Worm (Caenorhabditis elegans) whole organism, mixed stage, embryonic: ENCODE data around the gene rnf-5.

ENCODE experiments used
- bed-3 ChIP-seq: fragments of 200-800 bp; sonication (Bioruptor generic); optimal IDR thresholded peaks from 3 replicates; lab custom pipeline; 2018; ENCODE audit warnings: mild to moderate bottlenecking, missing genetic modification characterization, moderate library complexity, missing compliant biosample characterization
- ces-1 ChIP-seq: fragments of 150-350 bp; optimal IDR thresholded peaks from 2 replicates; lab custom pipeline; 2014; ENCODE audit warnings: missing biosample characterization, missing genetic modification reagents, missing genetic modification characterization
- elt-1 ChIP-seq: sonication (generic microtip); optimal IDR thresholded peaks from 2 replicates; lab custom pipeline; 2017; ENCODE audit warnings: missing genetic modification characterization, mild to moderate bottlenecking, missing compliant biosample characterization, antibody characterized with exemption, moderate library complexity, borderline replicate concordance; ENCODE audit not compliant: insufficient read depth
- elt-3 ChIP-seq: fragments of 150-350 bp; optimal IDR thresholded peaks from 2 replicates; lab custom pipeline; 2014; ENCODE audit warnings: missing biosample characterization, missing genetic modification characterization
- lin-13 ChIP-seq: fragments of 150-350 bp; optimal IDR thresholded peaks from 2 replicates; lab custom pipeline; 2014; ENCODE audit warnings: missing biosample characterization, missing genetic modification characterization
- nhr-237 ChIP-seq: fragments of 150-350 bp; optimal IDR thresholded peaks from 2 replicates; lab custom pipeline; 2014; ENCODE audit warnings: missing biosample characterization, missing genetic modification characterization
- nhr-28 ChIP-seq: fragments of 150-350 bp; optimal IDR thresholded peaks from 2 replicates; lab custom pipeline; 2014; ENCODE audit warnings: missing biosample characterization, missing genetic modification characterization
- pha-4 ChIP-seq: fragments of 150-350 bp; optimal IDR thresholded peaks from 2 replicates; lab custom pipeline; 2018; ENCODE audit warnings: missing biosample characterization, missing genetic modification reagents, missing genetic modification characterization
- snpc-4 ChIP-seq: fragments of 150-350 bp; optimal IDR thresholded peaks from 2 replicates; lab custom pipeline; 2014; ENCODE audit warnings: missing biosample characterization, missing genetic modification characterization
- sptf-1 ChIP-seq: sonication (generic microtip); optimal IDR thresholded peaks from 2 replicates; lab custom pipeline; 2017; ENCODE audit warnings: mild to moderate bottlenecking, missing genetic modification characterization, moderate library complexity, missing compliant biosample characterization
- unc-120 ChIP-seq: sonication (generic microtip); optimal IDR thresholded peaks from 2 replicates; lab custom pipeline; 2017; ENCODE audit warnings: missing genetic modification characterization, missing compliant biosample characterization; ENCODE audit not compliant: poor library complexity, severe bottlenecking
- unc-39 ChIP-seq: fragments of 150-350 bp; optimal IDR thresholded peaks from 2 replicates; lab custom pipeline; 2014; ENCODE audit warnings: missing biosample characterization, missing genetic modification characterization

DNA sequence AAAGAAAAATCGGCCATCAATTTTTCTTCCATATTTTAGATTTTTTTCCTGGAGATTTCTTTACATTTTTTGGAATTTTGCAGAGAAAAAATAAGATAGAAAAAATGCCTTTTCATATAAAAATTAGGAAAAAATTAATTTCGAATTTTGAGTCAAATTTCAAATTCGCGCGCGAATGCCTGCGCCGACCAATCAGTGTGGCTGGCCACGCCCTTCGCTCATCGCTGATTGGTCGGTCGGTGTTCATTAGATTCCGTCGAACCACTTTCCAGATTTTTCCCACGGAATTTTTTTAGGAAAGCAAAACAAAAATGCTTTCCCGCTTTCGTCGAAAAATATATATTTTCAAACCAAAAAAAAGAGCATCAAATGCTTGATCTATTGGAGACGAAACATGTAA lies 46.3 kb downstream of the rnf-5 start:
- TF ChIP-seq nhr-28 (tag; lab: Kevin White, UChicago) (no peak), snpc-4 (tag; lab: Kevin White, UChicago) (no peak), lin-13 (tag; lab: Kevin White, UChicago) (no peak), bed-3 (GFP tag; lab: Kevin White, UChicago) (no peak), elt-1 (no peak), unc-39 (tag; lab: Kevin White, UChicago) (no peak), elt-3 (tag; lab: Kevin White, UChicago) (no peak), nhr-237 (no peak), pha-4 (tag; lab: Kevin White, UChicago) (no peak), sptf-1 (tag; lab: Kevin White, UChicago) (no peak), ces-1 (GFP tag; lab: Kevin White, UChicago) (no peak), unc-120 (tag; lab: Kevin White, UChicago) (no peak)
